Worm (Caenorhabditis elegans) whole organism, young adult: Measurements from ENCODE around the gene ZK829.3.

ENCODE experiments used
- B0019.2 ChIP-seq: fragments of 200-800 bp; sonication (Bioruptor generic); conservative IDR thresholded peaks from 2 replicates; pipeline ENCODE4 v1.3.6; 2022; ENCODE audit warnings: missing genetic modification reagents, missing genetic modification characterization, missing compliant biosample characterization
- C17E4.6 ChIP-seq: fragments of 200-800 bp; sonication (Bioruptor generic); IDR thresholded peaks from 2 replicates; pipeline ENCODE4 v1.3.6; 2022; ENCODE audit warnings: missing genetic modification reagents, missing genetic modification characterization, missing compliant biosample characterization
- F23B12.7 ChIP-seq: sonication (generic microtip); optimal IDR thresholded peaks from 2 replicates; lab custom pipeline; 2017; ENCODE audit warnings: missing genetic modification characterization, mild to moderate bottlenecking, missing compliant biosample characterization, antibody characterized with exemption, moderate library complexity; ENCODE audit not compliant: insufficient read depth
- F33H1.4 ChIP-seq: fragments of 200-800 bp; sonication (Bioruptor generic); IDR thresholded peaks from 2 replicates; pipeline ENCODE4 v1.3.6; 2022; ENCODE audit warnings: missing genetic modification reagents, missing genetic modification characterization, missing compliant biosample characterization
- F49E8.2 ChIP-seq: sonication (generic microtip); optimal IDR thresholded peaks from 3 replicates; lab custom pipeline; 2017; ENCODE audit warnings: missing genetic modification characterization, mild to moderate bottlenecking, missing compliant biosample characterization, antibody characterized with exemption, moderate library complexity; ENCODE audit not compliant: insufficient read depth
- K11D2.4 ChIP-seq: fragments of 200-800 bp; sonication (Bioruptor generic); IDR thresholded peaks from 2 replicates; pipeline ENCODE4 v1.3.6; 2022; ENCODE audit warnings: missing genetic modification reagents, missing genetic modification characterization, missing compliant biosample characterization
- Y79H2A.3 ChIP-seq: fragments of 200-800 bp; sonication (Bioruptor generic); conservative IDR thresholded peaks from 2 replicates; pipeline ENCODE4 v1.3.6; 2022; ENCODE audit warnings: missing genetic modification reagents, missing genetic modification characterization, missing compliant biosample characterization
- nfya-1 ChIP-seq: sonication (generic microtip); optimal IDR thresholded peaks from 2 replicates; lab custom pipeline; 2017; ENCODE audit warnings: antibody characterized with exemption, missing compliant biosample characterization, missing genetic modification characterization, borderline replicate concordance; ENCODE audit not compliant: insufficient read depth
- pha-4 ChIP-seq: fragments of 150-350 bp; sonication (generic microtip); optimal IDR thresholded peaks from 2 replicates; lab custom pipeline; 2014; ENCODE audit warnings: missing biosample characterization, missing genetic modification reagents, missing genetic modification characterization
- rcor-1 ChIP-seq: fragments of 200-800 bp; sonication (Bioruptor generic); IDR thresholded peaks from 2 replicates; pipeline ENCODE4 v1.3.6; 2022; ENCODE audit warnings: missing genetic modification reagents, missing genetic modification characterization, missing compliant biosample characterization
- tlf-1 ChIP-seq: fragments of 200-800 bp; sonication (Bioruptor generic); optimal IDR thresholded peaks from 2 replicates; lab custom pipeline; 2018; ENCODE audit warnings: mild to moderate bottlenecking, missing genetic modification characterization, missing compliant biosample characterization
- unc-62 ChIP-seq: fragments of 150-350 bp; optimal IDR thresholded peaks from 2 replicates; lab custom pipeline; 2014; ENCODE audit warnings: missing biosample characterization, missing genetic modification reagents, missing genetic modification characterization
- xnd-1 ChIP-seq: sonication (generic microtip); optimal IDR thresholded peaks from 2 replicates; lab custom pipeline; 2016; ENCODE audit warnings: missing genotype, missing genetic modification reagents, missing genetic modification characterization, missing compliant biosample characterization

DNA sequence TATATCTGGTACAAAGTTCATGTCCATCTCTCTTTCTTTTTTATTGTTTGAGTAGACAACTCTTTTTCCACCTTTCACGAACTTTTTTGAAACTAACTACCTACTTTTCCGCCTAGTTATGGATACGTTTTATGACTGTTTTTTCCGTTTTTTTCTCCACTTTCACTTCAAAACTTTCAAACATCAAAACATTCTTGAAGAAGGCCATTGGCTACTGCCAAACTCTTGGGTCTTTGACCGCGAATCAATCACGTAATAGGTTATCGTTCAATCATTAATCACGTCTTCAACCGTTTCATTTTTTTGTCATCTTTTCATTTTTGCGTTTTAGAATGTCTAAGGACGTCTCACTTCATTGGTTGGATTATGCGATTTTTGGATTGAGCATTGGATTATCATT lies 8.4 kb downstream of the ZK829.3 start, which contains the start of gene slc-5A12:
- no peak for TF ChIP-seq K11D2.4 (GFP tag; lab: Robert Waterston, UW)
- TF ChIP-seq F33H1.4 (GFP tag; lab: Robert Waterston, UW), result no peak
- TF ChIP-seq xnd-1, result no peak
- no peak for TF ChIP-seq pha-4 (tag; lab: Kevin White, UChicago)
- TF ChIP-seq unc-62 (GFP tag; lab: Kevin White, UChicago), result no peak
- TF ChIP-seq rcor-1 (GFP tag; lab: Robert Waterston, UW), result no peak
- no peak for TF ChIP-seq B0019.2 (GFP tag; lab: Robert Waterston, UW)
- no peak for TF ChIP-seq nfya-1 (tag; lab: Kevin White, UChicago)
- TF ChIP-seq tlf-1 (GFP tag; lab: Kevin White, UChicago), result no peak
- no peak for TF ChIP-seq F49E8.2 (tag; lab: Kevin White, UChicago)
- no peak for TF ChIP-seq F23B12.7 (tag; lab: Kevin White, UChicago)
- no peak for TF ChIP-seq C17E4.6
- TF ChIP-seq Y79H2A.3 (GFP tag; lab: Robert Waterston, UW), result no peak
